Worm (Caenorhabditis elegans) whole organism, L1 larva: ENCODE measurements around the gene nas-27.

ENCODE experiments used
- aly-2 ChIP-seq: fragments of 150-350 bp; optimal IDR thresholded peaks from 2 replicates; lab custom pipeline; 2014; ENCODE audit warnings: missing biosample characterization, missing genetic modification characterization
- efl-1 ChIP-seq, 4 experiments: fragments of 150-350 bp; optimal IDR thresholded peaks in 3 of 4; peaks in 1 of 4; 1 replicate in 1 of 4; 2 replicates in 3 of 4; lab custom pipeline; 2014; ENCODE audit warnings: missing biosample characterization in 2 of 4, missing genetic modification characterization in 2 of 4, missing genetic modification reagents in 2 of 4
- fos-1 ChIP-seq: fragments of 150-350 bp; optimal IDR thresholded peaks from 2 replicates; lab custom pipeline; 2014; ENCODE audit warnings: missing biosample characterization, missing genetic modification characterization
- nhr-11 ChIP-seq: fragments of 150-350 bp; optimal IDR thresholded peaks from 2 replicates; lab custom pipeline; 2014; ENCODE audit warnings: missing biosample characterization, missing genetic modification characterization
- unc-130 ChIP-seq: fragments of 150-350 bp; optimal IDR thresholded peaks from 2 replicates; lab custom pipeline; 2017; ENCODE audit warnings: missing biosample characterization, missing genetic modification characterization, inconsistent platforms
- ztf-4 ChIP-seq: fragments of 150-350 bp; optimal IDR thresholded peaks from 2 replicates; lab custom pipeline; 2014; ENCODE audit warnings: missing biosample characterization, missing genetic modification characterization

DNA sequence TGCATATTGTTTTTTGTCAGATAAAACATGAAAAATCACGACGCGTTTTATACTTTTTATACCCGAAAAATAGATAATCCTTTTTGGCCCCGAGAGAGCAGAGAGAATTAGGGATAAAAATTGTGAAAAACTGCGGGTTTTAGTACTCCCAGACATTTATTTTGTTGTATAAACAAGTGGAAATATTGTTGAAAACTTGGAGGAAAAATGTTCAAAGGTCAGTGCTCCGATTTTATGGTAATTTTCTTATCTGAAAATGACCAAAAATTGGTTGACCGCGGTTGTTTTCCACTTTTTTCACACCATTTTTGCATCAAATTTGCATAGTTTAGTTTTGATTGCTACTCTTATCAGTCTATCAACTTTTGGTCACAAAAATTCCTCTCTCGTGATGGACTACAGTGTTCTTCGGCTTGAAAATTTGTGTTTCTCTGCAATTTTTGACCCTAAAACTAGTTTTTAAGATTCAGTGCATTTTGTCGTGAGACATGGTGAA, 7.0 kb downstream of the nas-27 start, which contains the start of gene dlhd-1:
- TF ChIP-seq unc-130 (no peak), nhr-11 (tag; lab: Kevin White, UChicago) (no peak), aly-2 (no peak), fos-1 (tag; lab: Kevin White, UChicago) (no peak), ztf-4 (tag; lab: Kevin White, UChicago) (no peak), efl-1 (optimal IDR thresholded peaks at IDR 0.05; lab: Kevin White, UChicago) (no peak), efl-1 (GFP tag; optimal IDR thresholded peaks at IDR 0.05 in 1 of 2; lab: Kevin White, UChicago) (no peak)
